Worm (Caenorhabditis elegans) whole organism, L4 larva: ENCODE measurements around the gene unc-104.

Experiments used
- D1046.2 ChIP-seq: fragments of 200-800 bp; sonication (Bioruptor generic); IDR thresholded peaks from 2 replicates; pipeline ENCODE4 v1.3.6; 2022; ENCODE audit warnings: missing genetic modification characterization, missing compliant biosample characterization
- F26F4.8 ChIP-seq: fragments of 200-800 bp; sonication (Bioruptor generic); conservative IDR thresholded peaks from 2 replicates; pipeline ENCODE4 v1.3.6; 2022; ENCODE audit warnings: missing genetic modification characterization, missing compliant biosample characterization
- F37D6.2 ChIP-seq: sonication (generic microtip); optimal IDR thresholded peaks from 2 replicates; lab custom pipeline; 2016; ENCODE audit warnings: mild to moderate bottlenecking, missing genetic modification characterization, missing compliant biosample characterization
- F44E2.7 ChIP-seq: fragments of 200-800 bp; sonication (Bioruptor generic); IDR thresholded peaks from 2 replicates; pipeline ENCODE4 v2.1.2; 2022; ENCODE audit warnings: missing genetic modification characterization, missing compliant biosample characterization
- T20F7.1 ChIP-seq: fragments of 200-800 bp; sonication (Bioruptor generic); optimal IDR thresholded peaks from 2 replicates; lab custom pipeline; 2018; ENCODE audit warnings: mild to moderate bottlenecking, missing genetic modification characterization, missing compliant biosample characterization
- T26A8.4 ChIP-seq: fragments of 200-800 bp; sonication (Bioruptor generic); IDR thresholded peaks from 2 replicates; pipeline ENCODE4 v1.3.6; 2022; ENCODE audit warnings: missing genetic modification characterization, missing compliant biosample characterization
- Y48G9A.11 ChIP-seq: fragments of 200-800 bp; sonication (Bioruptor generic); IDR thresholded peaks from 2 replicates; pipeline ENCODE4 v1.3.6; 2022; ENCODE audit warnings: missing genetic modification reagents, missing genetic modification characterization, missing compliant biosample characterization
- Y5F2A.4 ChIP-seq: fragments of 200-800 bp; sonication (Bioruptor generic); optimal IDR thresholded peaks from 2 replicates; lab custom pipeline; 2018; ENCODE audit warnings: mild to moderate bottlenecking, missing genetic modification characterization, missing compliant biosample characterization
- ZK337.2 ChIP-seq: fragments of 200-800 bp; sonication (Bioruptor generic); IDR thresholded peaks from 2 replicates; pipeline ENCODE4 v1.3.6; 2022; ENCODE audit warnings: missing genetic modification reagents, missing genetic modification characterization, missing compliant biosample characterization
- ZK546.5 ChIP-seq, 2 experiments: sonication (generic microtip); optimal IDR thresholded peaks; 2 replicates each; lab custom pipeline; 2017; ENCODE audit warnings: missing biosample characterization in 2 of 2, missing genetic modification characterization in 2 of 2
- ama-1 ChIP-seq: fragments of 150-350 bp; optimal IDR thresholded peaks from 2 replicates; lab custom pipeline; 2014; ENCODE audit warnings: inconsistent platforms, mixed read lengths
- ceh-20 ChIP-seq: fragments of 200-800 bp; sonication (Bioruptor generic); IDR thresholded peaks from 2 replicates; pipeline ENCODE4 v1.3.6; 2022; ENCODE audit warnings: missing genetic modification reagents, missing genetic modification characterization, missing compliant biosample characterization
- ceh-82 ChIP-seq: sonication (generic microtip); optimal IDR thresholded peaks from 2 replicates; lab custom pipeline; 2017; ENCODE audit warnings: missing biosample characterization, missing genetic modification characterization
- daf-12 ChIP-seq: fragments of 150-350 bp; optimal IDR thresholded peaks from 2 replicates; lab custom pipeline; 2014; ENCODE audit warnings: missing biosample characterization, missing genetic modification reagents, missing genetic modification characterization
- daf-16 ChIP-seq, 3 experiments: sonication (generic microtip); optimal IDR thresholded peaks; 2 replicates each; lab custom pipeline; 2016 to 2017; ENCODE audit warnings: missing genetic modification characterization in 3 of 3, missing genetic modification reagents in 3 of 3, mild to moderate bottlenecking in 2 of 3, missing compliant biosample characterization in 2 of 3, missing biosample characterization in 1 of 3, moderate library complexity in 1 of 3
- daf-8 ChIP-seq: fragments of 200-800 bp; sonication (Bioruptor generic); IDR thresholded peaks from 2 replicates; pipeline ENCODE4 v1.3.6; 2022; ENCODE audit warnings: missing genetic modification characterization, missing compliant biosample characterization
- dpl-1 ChIP-seq: fragments of 150-350 bp; optimal IDR thresholded peaks from 2 replicates; lab custom pipeline; 2014; ENCODE audit warnings: missing biosample characterization, missing genetic modification reagents, missing genetic modification characterization
- egl-27 ChIP-seq: sonication (generic microtip); optimal IDR thresholded peaks from 3 replicates; lab custom pipeline; 2017; ENCODE audit warnings: missing biosample characterization, missing genetic modification reagents, missing genetic modification characterization
- fkh-10 ChIP-seq: fragments of 150-350 bp; optimal IDR thresholded peaks from 2 replicates; lab custom pipeline; 2014; ENCODE audit warnings: missing biosample characterization, missing genetic modification reagents, missing genetic modification characterization
- hlh-11 ChIP-seq: fragments of 200-800 bp; sonication (Bioruptor generic); optimal IDR thresholded peaks from 2 replicates; lab custom pipeline; 2018; ENCODE audit warnings: mild to moderate bottlenecking, missing genetic modification characterization, missing compliant biosample characterization
- hlh-30 ChIP-seq: sonication (generic microtip); optimal IDR thresholded peaks from 2 replicates; lab custom pipeline; 2017; ENCODE audit warnings: antibody characterized with exemption, mild to moderate bottlenecking, missing genetic modification characterization, missing compliant biosample characterization; ENCODE audit not compliant: insufficient read depth
- hmg-1.1 ChIP-seq: fragments of 200-800 bp; sonication (Bioruptor generic); IDR thresholded peaks from 2 replicates; pipeline ENCODE4 v1.3.6; 2022; ENCODE audit warnings: missing genetic modification reagents, missing genetic modification characterization, missing compliant biosample characterization
- lim-7 ChIP-seq: fragments of 200-800 bp; sonication (Bioruptor generic); IDR thresholded peaks from 2 replicates; pipeline ENCODE4 v1.3.6; 2022; ENCODE audit warnings: missing genetic modification characterization, missing compliant biosample characterization
- lin-38 ChIP-seq: fragments of 200-800 bp; sonication (Bioruptor generic); IDR thresholded peaks from 2 replicates; pipeline ENCODE4 v1.3.6; 2022; ENCODE audit warnings: missing genetic modification reagents, missing genetic modification characterization, missing compliant biosample characterization
- lir-3 ChIP-seq: sonication (generic microtip); optimal IDR thresholded peaks from 2 replicates; lab custom pipeline; 2016; ENCODE audit warnings: mild to moderate bottlenecking, missing genetic modification characterization, missing compliant biosample characterization
- lsy-2 ChIP-seq, 2 experiments: fragments of 150-350 bp in 1 of 2; sonication (generic microtip) in 1 of 2; optimal IDR thresholded peaks; 2 replicates each; lab custom pipeline; 2014 to 2017; ENCODE audit warnings: missing biosample characterization in 2 of 2, missing genetic modification characterization in 2 of 2
- madf-9 ChIP-seq: fragments of 200-800 bp; sonication (Bioruptor generic); conservative IDR thresholded peaks from 2 replicates; pipeline ENCODE4 v1.3.6; 2022; ENCODE audit warnings: missing genetic modification reagents, missing genetic modification characterization, missing compliant biosample characterization
- mdl-1 ChIP-seq, 2 experiments: fragments of 150-350 bp in 1 of 2; sonication (generic microtip) in 1 of 2; optimal IDR thresholded peaks; 2 replicates each; lab custom pipeline; 2014 to 2017; ENCODE audit warnings: missing biosample characterization in 2 of 2, missing genetic modification characterization in 2 of 2
- mdt-29 ChIP-seq: fragments of 200-800 bp; sonication (Bioruptor generic); IDR thresholded peaks from 2 replicates; pipeline ENCODE4 v1.3.6; 2022; ENCODE audit warnings: missing genetic modification reagents, missing genetic modification characterization, missing compliant biosample characterization
- mes-2 ChIP-seq: sonication (generic microtip); optimal IDR thresholded peaks from 2 replicates; lab custom pipeline; 2016; ENCODE audit warnings: missing genotype, mild to moderate bottlenecking, missing genetic modification characterization, missing compliant biosample characterization; ENCODE audit not compliant: poor library complexity, severe bottlenecking
- nhr-102 ChIP-seq: sonication (generic microtip); optimal IDR thresholded peaks from 2 replicates; lab custom pipeline; 2016; ENCODE audit warnings: mild to moderate bottlenecking, missing genetic modification characterization, moderate library complexity, missing compliant biosample characterization
- nhr-25 ChIP-seq: sonication (generic microtip); optimal IDR thresholded peaks from 2 replicates; lab custom pipeline; 2017; ENCODE audit warnings: missing genetic modification characterization, mild to moderate bottlenecking, missing compliant biosample characterization, antibody characterized with exemption, moderate library complexity, borderline replicate concordance; ENCODE audit not compliant: insufficient read depth
- nhr-28 ChIP-seq: fragments of 150-350 bp; optimal IDR thresholded peaks from 2 replicates; lab custom pipeline; 2014; ENCODE audit warnings: missing biosample characterization, missing genetic modification characterization
- nhr-41 ChIP-seq: fragments of 200-800 bp; sonication (Bioruptor generic); IDR thresholded peaks from 2 replicates; pipeline ENCODE4 v1.3.6; 2022; ENCODE audit warnings: missing genetic modification reagents, missing genetic modification characterization, missing compliant biosample characterization
- nhr-42 ChIP-seq: fragments of 200-800 bp; sonication (Bioruptor generic); IDR thresholded peaks from 2 replicates; pipeline ENCODE4 v1.3.6; 2022; ENCODE audit warnings: missing genetic modification characterization, missing compliant biosample characterization
- nhr-48 ChIP-seq: sonication (generic microtip); optimal IDR thresholded peaks from 2 replicates; lab custom pipeline; 2016; ENCODE audit warnings: mild to moderate bottlenecking, missing genetic modification characterization, missing compliant biosample characterization
- nhr-6 ChIP-seq: fragments of 150-350 bp; optimal IDR thresholded peaks from 2 replicates; lab custom pipeline; 2014; ENCODE audit warnings: missing biosample characterization, missing genetic modification characterization
- nhr-76 ChIP-seq: fragments of 150-350 bp; optimal IDR thresholded peaks from 2 replicates; lab custom pipeline; 2014; ENCODE audit warnings: missing biosample characterization, missing genetic modification characterization
- pqm-1 ChIP-seq: sonication (generic microtip); optimal IDR thresholded peaks from 2 replicates; lab custom pipeline; 2017; ENCODE audit warnings: missing biosample characterization, missing genetic modification characterization
- skn-1 ChIP-seq: fragments of 150-350 bp; optimal IDR thresholded peaks from 2 replicates; lab custom pipeline; 2014; ENCODE audit warnings: missing biosample characterization, missing genetic modification characterization
- snpc-1.2 ChIP-seq: fragments of 200-800 bp; sonication (Bioruptor generic); IDR thresholded peaks from 2 replicates; pipeline ENCODE4 v1.3.6; 2022; ENCODE audit warnings: missing genetic modification reagents, missing genetic modification characterization, missing compliant biosample characterization
- spr-3 ChIP-seq: fragments of 200-800 bp; sonication (Bioruptor generic); optimal IDR thresholded peaks from 2 replicates; lab custom pipeline; 2018; ENCODE audit warnings: mild to moderate bottlenecking, missing genetic modification characterization, missing compliant biosample characterization
- tag-97 ChIP-seq: fragments of 200-800 bp; sonication (Bioruptor generic); IDR thresholded peaks from 2 replicates; pipeline ENCODE4 v1.3.6; 2022; ENCODE audit warnings: missing genetic modification characterization, missing compliant biosample characterization
- tra-1 ChIP-seq: fragments of 200-800 bp; sonication (Bioruptor generic); IDR thresholded peaks from 2 replicates; pipeline ENCODE4 v1.3.6; 2022; ENCODE audit warnings: missing genetic modification reagents, missing genetic modification characterization, missing compliant biosample characterization
- unc-130 ChIP-seq: sonication (generic microtip); optimal IDR thresholded peaks from 2 replicates; lab custom pipeline; 2016; ENCODE audit warnings: missing genetic modification reagents, missing genetic modification characterization, missing compliant biosample characterization
- unc-39 ChIP-seq: sonication (generic microtip); optimal IDR thresholded peaks from 2 replicates; lab custom pipeline; 2017; ENCODE audit warnings: missing biosample characterization, missing genetic modification characterization
- unc-62 ChIP-seq, 3 experiments: fragments of 150-350 bp in 1 of 3; sonication (generic microtip); optimal IDR thresholded peaks in 2 of 3; peaks in 1 of 3; 1 replicate in 1 of 3; 2 replicates in 2 of 3; lab custom pipeline; 2014 to 2017; ENCODE audit warnings: missing biosample characterization in 3 of 3, missing genetic modification characterization in 3 of 3, missing genetic modification reagents in 3 of 3, missing genotype in 1 of 3
- ztf-11 ChIP-seq: fragments of 150-350 bp; optimal IDR thresholded peaks from 2 replicates; lab custom pipeline; 2014; ENCODE audit warnings: missing biosample characterization, missing genetic modification characterization
- ztf-7 ChIP-seq: fragments of 150-350 bp; optimal IDR thresholded peaks from 2 replicates; lab custom pipeline; 2014; ENCODE audit warnings: missing biosample characterization, missing genetic modification characterization

Gene unc-104

ce11 chrII:6973501-6973900 lies 21.3 kb upstream of the unc-104 start, which contains the start of gene sod-1:
Gene sod-1 (minus strand): TSS chrII:6973887.
- peak; percentile 2 for TF ChIP-seq mes-2 (tag; lab: Kevin White, UChicago)
- TF ChIP-seq daf-16 (GFP tag; optimal IDR thresholded peaks at IDR 0.05; lab: Kevin White, UChicago) = no peak
- peak; percentile 88 for TF ChIP-seq daf-16 (tag; optimal IDR thresholded peaks at IDR 0.05; lab: Kevin White, UChicago)
- peak; percentile 20 for TF ChIP-seq hlh-11 (tag; lab: Kevin White, UChicago)
- TF ChIP-seq mdl-1 (tag; optimal IDR thresholded peaks at IDR 0.05; lab: Kevin White, UChicago) = no peak
- TF ChIP-seq unc-62 (GFP tag; optimal IDR thresholded peaks at IDR 0.05 in 1 of 2; lab: Kevin White, UChicago) = peak in 1 of 2 experiments; percentile 13
- TF ChIP-seq unc-62 (tag; optimal IDR thresholded peaks at IDR 0.05; lab: Kevin White, UChicago) = no peak
- TF ChIP-seq nhr-28 (tag; lab: Kevin White, UChicago) = peak; percentile 97
- peak; percentile 2 for TF ChIP-seq ama-1 (lab: Kevin White, UChicago)
- TF ChIP-seq T20F7.1 (GFP tag; lab: Kevin White, UChicago) = no peak

- TF ChIP-seq nhr-76 (tag; lab: Kevin White, UChicago) (no peak), fkh-10 (GFP tag; lab: Kevin White, UChicago) (no peak), nhr-25 (tag; lab: Kevin White, UChicago) (no peak), dpl-1 (GFP tag; lab: Kevin White, UChicago) (peak; percentile 88), F26F4.8 (GFP tag; lab: Robert Waterston, UW) (no peak), ceh-20 (GFP tag; lab: Robert Waterston, UW) (no peak), hlh-30 (tag; lab: Kevin White, UChicago) (peak; percentile 57), daf-8 (GFP tag; lab: Robert Waterston, UW) (no peak), ZK546.5 (tag; optimal IDR thresholded peaks at IDR 0.05; lab: Kevin White, UChicago) (no peak), ztf-7 (tag; lab: Kevin White, UChicago) (no peak), Y5F2A.4 (no peak), ZK337.2 (GFP tag; lab: Robert Waterston, UW) (no peak), madf-9 (GFP tag; lab: Robert Waterston, UW) (no peak), nhr-6 (tag; lab: Kevin White, UChicago) (no peak), snpc-1.2 (GFP tag; lab: Robert Waterston, UW) (no peak), F37D6.2 (tag; lab: Kevin White, UChicago) (no peak), Y48G9A.11 (GFP tag; lab: Robert Waterston, UW) (no peak), T20F7.1 (GFP tag; lab: Kevin White, UChicago) (peak; percentile 65), mes-2 (tag; lab: Kevin White, UChicago) (peak; percentile 74), lsy-2 (tag; optimal IDR thresholded peaks at IDR 0.05; lab: Kevin White, UChicago) (peak in 1 of 2 experiments; percentile 76), spr-3 (GFP tag; lab: Kevin White, UChicago) (no peak), skn-1 (tag; lab: Kevin White, UChicago) (no peak), daf-12 (tag; lab: Kevin White, UChicago) (no peak), ceh-82 (tag; lab: Kevin White, UChicago) (no peak), lir-3 (tag; lab: Kevin White, UChicago) (no peak), mdt-29 (no peak), lin-38 (GFP tag; lab: Robert Waterston, UW) (peak; percentile 52), D1046.2 (GFP tag; lab: Robert Waterston, UW) (no peak), unc-39 (tag; lab: Kevin White, UChicago) (no peak), pqm-1 (tag; lab: Kevin White, UChicago) (no peak), ztf-11 (tag; lab: Kevin White, UChicago) (no peak), T26A8.4 (GFP tag; lab: Robert Waterston, UW) (no peak), nhr-102 (no peak), tag-97 (GFP tag; lab: Robert Waterston, UW) (no peak), nhr-48 (tag; lab: Kevin White, UChicago) (no peak), tra-1 (GFP tag; lab: Robert Waterston, UW) (no peak), unc-130 (GFP tag; lab: Kevin White, UChicago) (no peak), nhr-41 (GFP tag; lab: Robert Waterston, UW) (no peak), hmg-1.1 (GFP tag; lab: Robert Waterston, UW) (peak; percentile 43; the same call in 1 of the 2 replicates), F44E2.7 (no peak), egl-27 (tag; lab: Kevin White, UChicago) (no peak), lim-7 (GFP tag; lab: Robert Waterston, UW) (no peak), nhr-42 (GFP tag; lab: Robert Waterston, UW) (no peak)
Observed at ce11 chrII:6974011-6974410, 20.8 kb upstream of the unc-104 start.
